Worm (Caenorhabditis elegans): ENCODE measurements around the gene C54F6.12.

Gene C54F6.12

ce11 chrV:7495189-7495588 is 42.7 kb downstream of the C54F6.12 start, which contains the start of gene srbc-11:
Gene srbc-11, minus strand, starts transcription at chrV:7495289.
- TF ChIP-seq F13H6.1 (tag; optimal IDR thresholded peaks at IDR 0.05): no peak
- TF ChIP-seq zag-1 (tag; optimal IDR thresholded peaks at IDR 0.05): no peak
- no peak for TF ChIP-seq ceh-82 (tag; optimal IDR thresholded peaks at IDR 0.05)
- no peak for TF ChIP-seq sma-9 (GFP tag; optimal IDR thresholded peaks at IDR 0.05)
- TF ChIP-seq sma-9 (tag; optimal IDR thresholded peaks at IDR 0.05): no peak
- TF ChIP-seq nhr-237 (tag; optimal IDR thresholded peaks at IDR 0.05): no peak
- no peak for TF ChIP-seq ceh-16 (tag; optimal IDR thresholded peaks at IDR 0.05)
- no peak for TF ChIP-seq elt-3 (tag; optimal IDR thresholded peaks at IDR 0.05)
- TF ChIP-seq nhr-12 (tag; optimal IDR thresholded peaks at IDR 0.05): no peak
- no peak for TF ChIP-seq unc-62 (GFP tag; optimal IDR thresholded peaks at IDR 0.05)
- no peak for TF ChIP-seq ztf-1 (GFP tag; conservative IDR thresholded peaks at IDR 0.05)
- no peak for TF ChIP-seq dmd-4 (tag; optimal IDR thresholded peaks at IDR 0.05)
- TF ChIP-seq mdl-1 (tag; optimal IDR thresholded peaks at IDR 0.05): no peak
- TF ChIP-seq aly-2 (tag; optimal IDR thresholded peaks at IDR 0.05): no peak
- no peak for TF ChIP-seq unc-55 (GFP tag; optimal IDR thresholded peaks at IDR 0.05)
- no peak for TF ChIP-seq lin-13 (GFP tag; optimal IDR thresholded peaks at IDR 0.05)
- no peak for TF ChIP-seq nhr-6 (tag; optimal IDR thresholded peaks at IDR 0.05)
- no peak for TF ChIP-seq fos-1 (tag; optimal IDR thresholded peaks at IDR 0.05)

DNA sequence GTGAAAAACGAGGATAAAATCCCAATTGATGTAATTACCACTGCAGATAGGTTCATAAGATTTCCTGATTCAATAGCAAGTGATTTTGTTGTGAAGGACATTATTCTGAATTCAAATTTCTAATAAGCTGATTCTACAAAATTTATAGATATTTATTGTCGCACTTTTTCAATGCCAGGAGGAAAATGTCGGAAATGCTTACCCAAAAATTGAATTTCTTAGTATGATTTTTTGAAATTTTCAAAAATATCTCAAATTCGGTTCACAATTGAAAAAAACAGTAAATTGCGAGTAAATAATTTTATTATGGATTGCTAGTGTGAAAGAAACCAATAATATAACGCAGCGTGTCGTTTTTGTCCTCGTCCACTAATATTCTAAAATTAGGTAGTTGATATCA is 45.0 kb downstream of the C54F6.12 start, which contains the start of gene srbc-10:
TSS of gene srbc-10 (minus strand) at position 101 of the 400 bp plus-strand sequence.
- TF ChIP-seq mab-5 (tag; optimal IDR thresholded peaks at IDR 0.05): no peak
- no peak for TF ChIP-seq dmd-4 (tag; optimal IDR thresholded peaks at IDR 0.05)
- no peak for TF ChIP-seq nhr-12 (tag; optimal IDR thresholded peaks at IDR 0.05)
- no peak for TF ChIP-seq nhr-237 (tag; optimal IDR thresholded peaks at IDR 0.05)
- TF ChIP-seq zag-1 (tag; optimal IDR thresholded peaks at IDR 0.05): no peak
- TF ChIP-seq unc-55 (GFP tag; optimal IDR thresholded peaks at IDR 0.05): no peak

ce11 chrV:7490340-7490739 is 47.6 kb downstream of the C54F6.12 start, which contains the start of gene srbc-9:
Gene srbc-9, minus strand, starts transcription at chrV:7490440.
- TF ChIP-seq nhr-237 (tag; optimal IDR thresholded peaks at IDR 0.05): no peak
- no peak for TF ChIP-seq unc-55 (GFP tag; optimal IDR thresholded peaks at IDR 0.05)
- TF ChIP-seq F13H6.1 (tag; optimal IDR thresholded peaks at IDR 0.05): no peak
- no peak for TF ChIP-seq elt-3 (tag; optimal IDR thresholded peaks at IDR 0.05)
- TF ChIP-seq unc-39 (tag; optimal IDR thresholded peaks at IDR 0.05): no peak
- no peak for TF ChIP-seq ama-1 (optimal IDR thresholded peaks at IDR 0.05)

DNA sequence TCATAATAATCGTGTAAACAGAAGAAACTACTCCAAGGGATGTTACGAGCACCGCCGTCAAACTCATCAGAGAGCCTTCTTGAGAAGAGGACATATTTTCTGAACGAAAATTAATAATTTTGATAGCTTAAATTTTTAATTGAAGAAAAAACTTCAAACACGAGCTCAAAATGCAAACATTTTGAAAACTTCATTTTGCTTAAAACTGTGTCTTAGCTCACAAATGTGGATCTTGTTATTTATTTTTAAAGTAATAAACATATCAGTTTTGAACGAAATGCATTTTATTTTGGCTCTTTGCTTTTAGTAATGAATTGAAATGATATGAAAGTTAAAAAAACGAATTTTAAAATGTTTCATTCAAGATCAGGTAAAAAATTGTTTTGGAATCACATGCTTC is 50.4 kb downstream of the C54F6.12 start, which contains the start of gene srbc-7:
TSS of gene srbc-7 (minus strand) at position 101 of the 400 bp plus-strand sequence.
- no peak for TF ChIP-seq ztf-11 (tag; optimal IDR thresholded peaks at IDR 0.05)
- TF ChIP-seq mbf-1 (tag; optimal IDR thresholded peaks at IDR 0.05): no peak
- no peak for TF ChIP-seq Y55F3AM.14 (GFP tag; optimal IDR thresholded peaks at IDR 0.05)
- TF ChIP-seq nhr-6 (tag; optimal IDR thresholded peaks at IDR 0.05): no peak
- TF ChIP-seq sma-9 (GFP tag; optimal IDR thresholded peaks at IDR 0.05): no peak
- TF ChIP-seq sma-9 (tag; optimal IDR thresholded peaks at IDR 0.05): no peak
- TF ChIP-seq gmeb-1 (tag; optimal IDR thresholded peaks at IDR 0.05): no peak
- no peak for TF ChIP-seq nhr-77 (tag; optimal IDR thresholded peaks at IDR 0.05)
- no peak for TF ChIP-seq zag-1 (tag; optimal IDR thresholded peaks at IDR 0.05)
- no peak for TF ChIP-seq lin-13 (GFP tag; optimal IDR thresholded peaks at IDR 0.05)
- TF ChIP-seq nhr-23 (tag; optimal IDR thresholded peaks at IDR 0.05): no peak
- no peak for TF ChIP-seq egl-27 (tag; optimal IDR thresholded peaks at IDR 0.05)
- TF ChIP-seq nhr-21 (tag; optimal IDR thresholded peaks at IDR 0.05): no peak
- TF ChIP-seq skn-1 (tag; optimal IDR thresholded peaks at IDR 0.05): no peak
- TF ChIP-seq ztf-1 (GFP tag; conservative IDR thresholded peaks at IDR 0.05): no peak
- TF ChIP-seq nhr-129 (tag; optimal IDR thresholded peaks at IDR 0.05): no peak
- TF ChIP-seq unc-55 (GFP tag; optimal IDR thresholded peaks at IDR 0.05): no peak
- no peak for TF ChIP-seq mab-5 (tag; optimal IDR thresholded peaks at IDR 0.05)
- no peak for TF ChIP-seq mdl-1 (tag; optimal IDR thresholded peaks at IDR 0.05)
- TF ChIP-seq elt-1 (tag; optimal IDR thresholded peaks at IDR 0.05): no peak

All from whole organism, L2 larva.